Fruit fly (Drosophila melanogaster) whole organism, embryonic: ENCODE results near the gene soti.

Source experiments
- Ada2b ChIP-seq: fragments of 200-800 bp; sonication (Bioruptor generic); IDR thresholded peaks from 2 replicates; pipeline ENCODE4 v1.3.6; 2022; ENCODE audit warnings: missing biosample characterization, missing genetic modification characterization
- CG10267 ChIP-seq: fragments of 200-800 bp; sonication (Bioruptor generic); optimal IDR thresholded peaks from 2 replicates; lab custom pipeline; 2018; ENCODE audit warnings: missing biosample characterization, mild to moderate bottlenecking, missing genetic modification characterization, moderate library complexity
- CG10321 ChIP-seq: fragments of 200-800 bp; sonication (Bioruptor generic); IDR thresholded peaks from 2 replicates; pipeline ENCODE4 v1.3.6; 2022; ENCODE audit warnings: missing biosample characterization, missing genetic modification characterization
- CG10959 ChIP-seq: fragments of 200-800 bp; sonication (Bioruptor generic); IDR thresholded peaks from 2 replicates; pipeline ENCODE4 v1.3.6; 2022; ENCODE audit warnings: missing biosample characterization, missing genetic modification characterization
- CG12104 ChIP-seq: fragments of 200-800 bp; sonication (Bioruptor generic); optimal IDR thresholded peaks from 3 replicates; lab custom pipeline; 2016; ENCODE audit warnings: missing biosample characterization, missing genetic modification characterization
- CG12744 ChIP-seq: fragments of 200-800 bp; sonication (Bioruptor generic); optimal IDR thresholded peaks from 2 replicates; lab custom pipeline; 2016; ENCODE audit warnings: missing biosample characterization, missing genetic modification characterization
- CG12942 ChIP-seq: fragments of 200-800 bp; sonication (Bioruptor generic); optimal IDR thresholded peaks from 3 replicates; lab custom pipeline; 2016; ENCODE audit warnings: missing biosample characterization, missing genetic modification characterization
- CG14050 ChIP-seq: fragments of 200-800 bp; sonication (Bioruptor generic); IDR thresholded peaks from 3 replicates; pipeline ENCODE4 v1.3.6; 2022; ENCODE audit warnings: missing biosample characterization, missing genetic modification characterization
- CG17361 ChIP-seq: fragments of 200-800 bp; sonication (Bioruptor generic); IDR thresholded peaks from 3 replicates; pipeline ENCODE4 v1.3.6; 2022; ENCODE audit warnings: missing biosample characterization, missing genetic modification characterization
- CG18011 ChIP-seq: fragments of 200-800 bp; sonication (Bioruptor generic); optimal IDR thresholded peaks from 2 replicates; lab custom pipeline; 2017; ENCODE audit warnings: missing biosample characterization, missing genetic modification characterization, mild to moderate bottlenecking, moderate library complexity, missing genotype
- CG18262 ChIP-seq: fragments of 200-800 bp; optimal IDR thresholded peaks from 3 replicates; lab custom pipeline; 2019; ENCODE audit warnings: missing biosample characterization, mild to moderate bottlenecking, missing genetic modification characterization, moderate library complexity
- CG3065 ChIP-seq: fragments of 200-800 bp; sonication (Bioruptor generic); optimal IDR thresholded peaks from 2 replicates; lab custom pipeline; 2016; ENCODE audit warnings: missing biosample characterization, missing genetic modification characterization
- CG31224 ChIP-seq: fragments of 200-800 bp; sonication (Bioruptor generic); IDR thresholded peaks from 2 replicates; pipeline ENCODE4 v1.3.6; 2022; ENCODE audit warnings: missing biosample characterization, missing genetic modification characterization
- CG31441 ChIP-seq: fragments of 200-800 bp; sonication (Bioruptor generic); IDR thresholded peaks from 2 replicates; pipeline ENCODE4 v1.3.6; 2022; ENCODE audit warnings: missing biosample characterization, missing genetic modification characterization
- CG3281 ChIP-seq: fragments of 200-800 bp; sonication (Bioruptor generic); optimal IDR thresholded peaks from 3 replicates; lab custom pipeline; 2017; ENCODE audit warnings: missing biosample characterization, mild to moderate bottlenecking, missing genetic modification characterization
- CG7271 ChIP-seq: fragments of 200-800 bp; sonication (Bioruptor generic); optimal IDR thresholded peaks from 2 replicates; lab custom pipeline; 2018; ENCODE audit warnings: missing biosample characterization, mild to moderate bottlenecking, missing genetic modification characterization, moderate library complexity
- CG7556 ChIP-seq: fragments of 200-800 bp; sonication (Bioruptor generic); optimal IDR thresholded peaks from 2 replicates; lab custom pipeline; 2017; ENCODE audit warnings: missing biosample characterization, mild to moderate bottlenecking, missing genetic modification characterization
- CG7963 ChIP-seq: fragments of 200-800 bp; sonication (Bioruptor generic); IDR thresholded peaks from 3 replicates; pipeline ENCODE4 v1.3.6; 2022; ENCODE audit warnings: missing biosample characterization, missing genetic modification characterization; ENCODE audit not compliant: partially characterized antibody
- CG9727 ChIP-seq: fragments of 200-800 bp; sonication (Bioruptor generic); optimal IDR thresholded peaks from 3 replicates; lab custom pipeline; 2017; ENCODE audit warnings: missing biosample characterization, mild to moderate bottlenecking, missing genetic modification characterization
- CG9797 ChIP-seq: fragments of 200-800 bp; sonication (Bioruptor generic); optimal IDR thresholded peaks from 3 replicates; lab custom pipeline; 2018; ENCODE audit warnings: missing biosample characterization, mild to moderate bottlenecking, missing genetic modification characterization
- Chrac-16 ChIP-seq: fragments of 200-800 bp; sonication (Bioruptor generic); optimal IDR thresholded peaks from 3 replicates; lab custom pipeline; 2016; ENCODE audit warnings: missing biosample characterization, missing genetic modification characterization
- CkIIα-i1 ChIP-seq: fragments of 200-800 bp; sonication (Bioruptor generic); IDR thresholded peaks from 2 replicates; pipeline ENCODE4 v1.3.6; 2022; ENCODE audit warnings: missing biosample characterization, missing genetic modification characterization
- Dbx ChIP-seq: fragments of 200-800 bp; sonication (Bioruptor generic); IDR thresholded peaks from 3 replicates; pipeline ENCODE4 v1.3.6; 2022; ENCODE audit warnings: missing biosample characterization, missing genetic modification characterization
- Dll ChIP-seq: fragments of 200-800 bp; sonication (Bioruptor generic); IDR thresholded peaks from 4 replicates; pipeline ENCODE4 v1.3.6; 2022; ENCODE audit warnings: missing biosample characterization, missing genetic modification characterization; ENCODE audit not compliant: partially characterized antibody
- Doc2 ChIP-seq: fragments of 200-800 bp; sonication (Bioruptor generic); IDR thresholded peaks from 2 replicates; pipeline ENCODE4 v1.3.6; 2022; ENCODE audit warnings: missing biosample characterization, missing genetic modification characterization
- E2f2 ChIP-seq: fragments of 200-800 bp; sonication (Bioruptor generic); IDR thresholded peaks from 2 replicates; pipeline ENCODE4 v1.3.6; 2022; ENCODE audit warnings: missing biosample characterization, missing genetic modification characterization
- HLH54F ChIP-seq: fragments of 200-800 bp; sonication (Bioruptor generic); optimal IDR thresholded peaks from 3 replicates; lab custom pipeline; 2016; ENCODE audit warnings: missing biosample characterization, missing genetic modification characterization
- Max ChIP-seq: fragments of 200-800 bp; sonication (Bioruptor generic); optimal IDR thresholded peaks from 2 replicates; lab custom pipeline; 2016; ENCODE audit warnings: missing biosample characterization, mild to moderate bottlenecking, missing genetic modification characterization
- NC2α ChIP-seq: fragments of 200-800 bp; sonication (Bioruptor generic); optimal IDR thresholded peaks from 2 replicates; lab custom pipeline; 2016; ENCODE audit warnings: missing biosample characterization, missing genetic modification characterization
- Trl ChIP-seq, 3 experiments: fragments of >200 bp in 2 of 3; fragments of 200-800 bp in 1 of 3; sonication (Bioruptor generic) in 1 of 3; optimal IDR thresholded peaks; 2 replicates in 1 of 3; 3 replicates in 2 of 3; lab custom pipeline; 2016 to 2017; ENCODE audit warnings: missing biosample characterization in 1 of 3, missing genetic modification characterization in 1 of 3
- Xbp1 ChIP-seq: fragments of 200-800 bp; sonication (Bioruptor generic); optimal IDR thresholded peaks from 3 replicates; lab custom pipeline; 2016; ENCODE audit warnings: missing biosample characterization, mild to moderate bottlenecking, missing genetic modification characterization
- br ChIP-seq: fragments of >200 bp; optimal IDR thresholded peaks from 2 replicates; lab custom pipeline; 2017
- chm ChIP-seq: fragments of 200-800 bp; sonication (Bioruptor generic); IDR thresholded peaks from 2 replicates; pipeline ENCODE4 v1.3.6; 2022; ENCODE audit warnings: missing biosample characterization, missing genetic modification characterization
- danr ChIP-seq: fragments of 200-800 bp; sonication (Bioruptor generic); IDR thresholded peaks from 2 replicates; pipeline ENCODE4 v1.3.6; 2022; ENCODE audit warnings: missing biosample characterization, missing genetic modification characterization
- dati ChIP-seq: fragments of 200-800 bp; sonication (Bioruptor generic); IDR thresholded peaks from 2 replicates; pipeline ENCODE4 v1.3.6; 2022; ENCODE audit warnings: missing biosample characterization, missing genetic modification characterization
- en ChIP-seq: fragments of 200-800 bp; sonication (Bioruptor generic); optimal IDR thresholded peaks from 2 replicates; lab custom pipeline; 2016; ENCODE audit warnings: missing biosample characterization, missing genetic modification characterization
- gem ChIP-seq: fragments of 200-800 bp; sonication (Bioruptor generic); optimal IDR thresholded peaks from 2 replicates; lab custom pipeline; 2019; ENCODE audit warnings: missing biosample characterization, mild to moderate bottlenecking, missing genetic modification characterization, moderate library complexity
- ham ChIP-seq: fragments of 200-800 bp; sonication (Bioruptor generic); IDR thresholded peaks from 2 replicates; pipeline ENCODE4 v1.3.6; 2022; ENCODE audit warnings: missing biosample characterization, missing genetic modification characterization
- her ChIP-seq: fragments of 200-800 bp; sonication (Bioruptor generic); optimal IDR thresholded peaks from 2 replicates; lab custom pipeline; 2016; ENCODE audit warnings: missing biosample characterization, missing genetic modification characterization
- jumu ChIP-seq: fragments of 200-800 bp; sonication (Bioruptor generic); optimal IDR thresholded peaks from 3 replicates; lab custom pipeline; 2016; ENCODE audit warnings: missing biosample characterization, missing genetic modification characterization
- nerfin-2 ChIP-seq: fragments of 200-800 bp; sonication (Bioruptor generic); IDR thresholded peaks from 2 replicates; pipeline ENCODE4 v1.3.6; 2022; ENCODE audit warnings: missing biosample characterization, missing genetic modification characterization; ENCODE audit not compliant: partially characterized antibody
- nom ChIP-seq: fragments of 200-800 bp; sonication (Bioruptor generic); optimal IDR thresholded peaks from 2 replicates; lab custom pipeline; 2017; ENCODE audit warnings: missing biosample characterization, missing genetic modification characterization, mild to moderate bottlenecking, moderate library complexity, missing genetic modification reagents
- org-1 ChIP-seq: fragments of 200-800 bp; sonication (Bioruptor generic); optimal IDR thresholded peaks from 2 replicates; lab custom pipeline; 2017; ENCODE audit warnings: missing biosample characterization, missing genetic modification characterization
- pros ChIP-seq: fragments of 200-800 bp; sonication (Bioruptor generic); optimal IDR thresholded peaks from 3 replicates; lab custom pipeline; 2019; ENCODE audit warnings: missing biosample characterization, mild to moderate bottlenecking, missing genetic modification characterization, moderate library complexity
- rib ChIP-seq: fragments of 200-800 bp; sonication (Bioruptor generic); IDR thresholded peaks from 2 replicates; pipeline ENCODE4 v1.3.6; 2022; ENCODE audit warnings: missing biosample characterization, missing genetic modification characterization
- slbo ChIP-seq: fragments of 200-800 bp; sonication (Bioruptor generic); IDR thresholded peaks from 2 replicates; pipeline ENCODE4 v1.3.6; 2022; ENCODE audit warnings: missing biosample characterization, missing genetic modification characterization
- ssp ChIP-seq: fragments of 200-800 bp; sonication (Bioruptor generic); IDR thresholded peaks from 2 replicates; pipeline ENCODE4 v1.3.6; 2022; ENCODE audit warnings: missing biosample characterization, missing genetic modification characterization
- sug ChIP-seq: fragments of 200-800 bp; optimal IDR thresholded peaks from 2 replicates; lab custom pipeline; 2019; ENCODE audit warnings: missing biosample characterization, mild to moderate bottlenecking, missing genetic modification characterization, moderate library complexity
- trem ChIP-seq: fragments of 200-800 bp; optimal IDR thresholded peaks from 3 replicates; lab custom pipeline; 2019; ENCODE audit warnings: missing biosample characterization, mild to moderate bottlenecking, missing genetic modification characterization, moderate library complexity
- usp ChIP-seq: fragments of >200 bp; optimal IDR thresholded peaks from 2 replicates; lab custom pipeline; 2017; ENCODE audit warnings: missing biosample characterization, missing genetic modification characterization
- wek ChIP-seq: fragments of 200-800 bp; sonication (Bioruptor generic); optimal IDR thresholded peaks from 3 replicates; lab custom pipeline; 2018; ENCODE audit warnings: missing biosample characterization, mild to moderate bottlenecking, missing genetic modification characterization, moderate library complexity

Gene soti

DNA sequence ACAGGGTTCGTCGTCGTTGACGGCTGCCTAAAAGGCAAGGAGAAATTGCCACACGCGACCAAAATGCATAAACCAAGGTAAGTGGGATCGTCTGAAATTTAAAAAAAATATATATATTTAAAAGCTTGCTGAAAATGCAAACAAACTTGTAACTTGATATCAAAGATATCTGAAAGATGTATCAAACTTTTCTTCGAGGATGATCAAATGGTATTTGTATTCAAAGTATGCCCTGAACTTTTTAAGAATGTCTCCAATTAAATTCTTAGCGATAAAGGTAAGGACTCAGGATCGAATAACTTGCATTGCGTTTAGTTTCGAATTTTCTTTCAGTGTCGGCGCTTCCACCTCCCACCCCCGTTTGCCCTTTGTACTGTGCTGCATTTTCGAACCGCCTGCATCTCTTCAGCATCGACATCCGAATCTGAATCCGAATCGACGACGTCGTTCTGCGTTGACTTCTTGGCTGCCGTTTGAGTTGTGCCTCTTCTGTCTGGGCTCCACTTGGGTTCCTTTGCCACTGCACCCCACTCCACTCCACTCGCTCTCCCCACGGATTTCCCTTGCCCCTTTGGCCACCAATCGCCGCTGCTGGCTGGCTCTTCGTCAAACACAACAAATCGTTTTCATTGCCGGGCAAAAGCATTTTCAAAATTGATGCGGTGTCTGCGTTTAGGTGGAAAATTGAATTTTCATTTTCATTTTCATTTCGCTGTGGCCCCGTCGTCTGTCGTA lies 4.8 kb upstream of the soti start (continued):
- TF ChIP-seq gem (tag; lab: Kevin White, UChicago) (peak; percentile 68), br (lab: Kevin White, UChicago) (no peak), ham (GFP tag; lab: Robert Waterston, UW) (no peak), CG3065 (GFP tag; lab: Kevin White, UChicago) (no peak), jumu (no peak), dati (GFP tag; lab: Robert Waterston, UW) (no peak), pros (GFP tag; lab: Kevin White, UChicago) (no peak), wek (GFP tag; lab: Kevin White, UChicago) (no peak), HLH54F (GFP tag; lab: Kevin White, UChicago) (no peak), CG31441 (GFP tag; lab: Robert Waterston, UW) (peak; percentile 54; the same call in 1 of the 2 replicates), CG7556 (GFP tag; lab: Kevin White, UChicago) (peak; percentile 45), org-1 (GFP tag; lab: Kevin White, UChicago) (no peak), nom (no peak), CG7963 (GFP tag; lab: Robert Waterston, UW) (no peak), Doc2 (no peak), CG17361 (peak; percentile 57), usp (GFP tag; lab: Kevin White, UChicago) (no peak), CG7271 (tag; lab: Kevin White, UChicago) (no peak), Dbx (GFP tag; lab: Robert Waterston, UW) (no peak), danr (GFP tag; lab: Robert Waterston, UW) (no peak), CG14050 (GFP tag; lab: Robert Waterston, UW) (no peak), CG18011 (GFP tag; lab: Kevin White, UChicago) (no peak), slbo (no peak), CG3281 (GFP tag; lab: Kevin White, UChicago) (no peak), CG12744 (GFP tag; lab: Kevin White, UChicago) (no peak), CG12942 (GFP tag; lab: Kevin White, UChicago) (no peak), CG31224 (no peak), Max (GFP tag; lab: Kevin White, UChicago) (no peak), Xbp1 (GFP tag; lab: Kevin White, UChicago) (no peak), CG12104 (GFP tag; lab: Kevin White, UChicago) (no peak), sug (tag; lab: Kevin White, UChicago) (no peak), chm (no peak), CG9727 (GFP tag; lab: Kevin White, UChicago) (peak; percentile 14), her (GFP tag; lab: Kevin White, UChicago) (no peak), NC2α (GFP tag; lab: Kevin White, UChicago) (no peak), ssp (GFP tag; lab: Robert Waterston, UW) (no peak), CG10267 (peak; percentile 35), Trl (optimal IDR thresholded peaks at IDR 0.05; lab: Kevin White, UChicago) (no peak), Trl (GFP tag; optimal IDR thresholded peaks at IDR 0.05; lab: Kevin White, UChicago) (no peak), en (GFP tag; lab: Kevin White, UChicago) (no peak), CG18262 (tag; lab: Kevin White, UChicago) (peak; percentile 69), CG9797 (GFP tag; lab: Kevin White, UChicago) (no peak), Ada2b (GFP tag; lab: Robert Waterston, UW) (no peak), trem (tag; lab: Kevin White, UChicago) (peak; percentile 42), nerfin-2 (GFP tag; lab: Robert Waterston, UW) (no peak), Dll (GFP tag; lab: Robert Waterston, UW) (no peak), Chrac-16 (GFP tag; lab: Kevin White, UChicago) (no peak), CG10321 (no peak), CkIIα-i1 (GFP tag; lab: Robert Waterston, UW) (no peak), rib (GFP tag; lab: Robert Waterston, UW) (no peak), CG10959 (no peak), E2f2 (no peak)
